Fruit fly (Drosophila melanogaster) whole organism, larva: ENCODE results near the gene CG32260.

Experiments
- noc ChIP-seq: fragments of 200-800 bp; sonication (Bioruptor generic); optimal IDR thresholded peaks from 3 replicates; lab custom pipeline; 2019; ENCODE audit warnings: missing biosample characterization, mild to moderate bottlenecking, missing genetic modification characterization, moderate library complexity

CG32260 gene

dm6 chr3L:4142064-4142463 is at the start of gene CG32260:
Gene CG32260 (plus strand): TSS chr3L:4142364.
- no peak for TF ChIP-seq noc (tag; lab: Kevin White, UChicago)

- TF ChIP-seq noc (tag; lab: Kevin White, UChicago), result no peak
Observed at dm6 chr3L:4092705-4093257, 49.4 kb upstream of the CG32260 start, which contains the start of gene CG14990. Gene CG14990 (plus strand): TSS chr3L:4093207.

- no peak for TF ChIP-seq noc (tag; lab: Kevin White, UChicago)
Observed at dm6 chr3L:4096546-4096945, 45.6 kb upstream of the CG32260 start.

- TF ChIP-seq noc (tag; lab: Kevin White, UChicago), result no peak
Observed at dm6 chr3L:4099194-4099593, 43.0 kb upstream of the CG32260 start.

dm6 chr3L:4102496-4103257 is 39.5 kb upstream of the CG32260 start, which contains the start of gene CG14995:
Gene CG14995 (minus strand): TSS chr3L:4103256.
- peak; percentile 3 for TF ChIP-seq noc (tag; lab: Kevin White, UChicago)

- TF ChIP-seq noc (tag; lab: Kevin White, UChicago), result peak; percentile 48
Observed at dm6 chr3L:4103258-4104247, 38.6 kb upstream of the CG32260 start, which contains the start of gene Fit1. Gene Fit1 (plus strand): TSS chr3L:4103564.

dm6 chr3L:4107120-4107519 is 35.0 kb upstream of the CG32260 start:
- no peak for TF ChIP-seq noc (tag; lab: Kevin White, UChicago)

- TF ChIP-seq noc (tag; lab: Kevin White, UChicago), result no peak
Observed at dm6 chr3L:4108072-4108843, 33.9 kb upstream of the CG32260 start, which contains the start of gene Ack. Gene Ack (plus strand): TSS chr3L:4108186.

dm6 chr3L:4108844-4109494 is 33.2 kb upstream of the CG32260 start:
- peak; percentile 86 for TF ChIP-seq noc (tag; lab: Kevin White, UChicago)

- no peak for TF ChIP-seq noc (tag; lab: Kevin White, UChicago)
Observed at dm6 chr3L:4110212-4110611, 32.0 kb upstream of the CG32260 start.

- no peak for TF ChIP-seq noc (tag; lab: Kevin White, UChicago)
Observed at dm6 chr3L:4113998-4114397, 28.2 kb upstream of the CG32260 start.

- no peak for TF ChIP-seq noc (tag; lab: Kevin White, UChicago)
Observed at dm6 chr3L:4115107-4115506, 27.1 kb upstream of the CG32260 start.

dm6 chr3L:4115701-4116100 is 26.5 kb upstream of the CG32260 start:
- no peak for TF ChIP-seq noc (tag; lab: Kevin White, UChicago)
